Worm (Caenorhabditis elegans) whole organism, young adult: ENCODE measurements around the gene scd-1.

Experiments used
- C06A6.2 ChIP-seq: fragments of 200-800 bp; sonication (Bioruptor generic); conservative IDR thresholded peaks from 2 replicates; pipeline ENCODE4 v1.3.6; 2022; ENCODE audit warnings: missing genetic modification characterization, missing compliant biosample characterization
- F22D6.2 ChIP-seq: sonication (generic microtip); optimal IDR thresholded peaks from 2 replicates; lab custom pipeline; 2016; ENCODE audit warnings: mild to moderate bottlenecking, missing genetic modification characterization, missing compliant biosample characterization
- F23B12.7 ChIP-seq: sonication (generic microtip); optimal IDR thresholded peaks from 2 replicates; lab custom pipeline; 2017; ENCODE audit warnings: missing genetic modification characterization, mild to moderate bottlenecking, missing compliant biosample characterization, antibody characterized with exemption, moderate library complexity; ENCODE audit not compliant: insufficient read depth
- F33H1.4 ChIP-seq: fragments of 200-800 bp; sonication (Bioruptor generic); IDR thresholded peaks from 2 replicates; pipeline ENCODE4 v1.3.6; 2022; ENCODE audit warnings: missing genetic modification reagents, missing genetic modification characterization, missing compliant biosample characterization
- F37B4.10 ChIP-seq: fragments of 200-800 bp; sonication (Bioruptor generic); IDR thresholded peaks from 2 replicates; pipeline ENCODE4 v1.3.6; 2022; ENCODE audit warnings: missing genetic modification characterization, missing compliant biosample characterization
- F49E8.2 ChIP-seq: sonication (generic microtip); optimal IDR thresholded peaks from 3 replicates; lab custom pipeline; 2017; ENCODE audit warnings: missing genetic modification characterization, mild to moderate bottlenecking, missing compliant biosample characterization, antibody characterized with exemption, moderate library complexity; ENCODE audit not compliant: insufficient read depth
- K11D2.4 ChIP-seq: fragments of 200-800 bp; sonication (Bioruptor generic); IDR thresholded peaks from 2 replicates; pipeline ENCODE4 v1.3.6; 2022; ENCODE audit warnings: missing genetic modification reagents, missing genetic modification characterization, missing compliant biosample characterization
- K12H6.12 ChIP-seq: fragments of 200-800 bp; sonication (Bioruptor generic); optimal IDR thresholded peaks from 2 replicates; lab custom pipeline; 2018; ENCODE audit warnings: mild to moderate bottlenecking, missing genetic modification characterization, missing compliant biosample characterization
- T07F8.4 ChIP-seq: sonication (generic microtip); optimal IDR thresholded peaks from 2 replicates; lab custom pipeline; 2016; ENCODE audit warnings: mild to moderate bottlenecking, missing genetic modification characterization, moderate library complexity, missing compliant biosample characterization
- Y53F4B.3 ChIP-seq: fragments of 200-800 bp; sonication (Bioruptor generic); IDR thresholded peaks from 2 replicates; pipeline ENCODE4 v1.3.6; 2022; ENCODE audit warnings: missing genetic modification reagents, missing genetic modification characterization, missing compliant biosample characterization
- Y53G8AR.9 ChIP-seq: fragments of 200-800 bp; sonication (Bioruptor generic); conservative IDR thresholded peaks from 2 replicates; pipeline ENCODE4 v1.3.6; 2022; ENCODE audit warnings: missing genetic modification reagents, missing genetic modification characterization, missing compliant biosample characterization
- Y56A3A.18 ChIP-seq: fragments of 200-800 bp; sonication (Bioruptor generic); IDR thresholded peaks from 2 replicates; pipeline ENCODE4 v1.3.6; 2022; ENCODE audit warnings: missing genetic modification reagents, missing genetic modification characterization, missing compliant biosample characterization
- Y67H2A.10 ChIP-seq: fragments of 200-800 bp; sonication (Bioruptor generic); conservative IDR thresholded peaks from 2 replicates; pipeline ENCODE4 v1.3.6; 2022; ENCODE audit warnings: missing genetic modification reagents, missing genetic modification characterization, missing compliant biosample characterization
- ccch-3 ChIP-seq: fragments of 200-800 bp; sonication (Bioruptor generic); optimal IDR thresholded peaks from 2 replicates; lab custom pipeline; 2018; ENCODE audit warnings: mild to moderate bottlenecking, missing genetic modification characterization, missing compliant biosample characterization
- cebp-1 ChIP-seq, 2 experiments: fragments of 200-800 bp in 1 of 2; sonication (Bioruptor generic) in 1 of 2; sonication (generic microtip) in 1 of 2; IDR thresholded peaks in 1 of 2; optimal IDR thresholded peaks in 1 of 2; 2 replicates each; pipeline versions ENCODE4 v1.3.6 to Lab custom; 2017 to 2022; ENCODE audit warnings: missing compliant biosample characterization in 2 of 2, missing genetic modification characterization in 2 of 2, mild to moderate bottlenecking in 1 of 2, missing genetic modification reagents in 1 of 2, moderate library complexity in 1 of 2
- ceh-58 ChIP-seq: fragments of 200-800 bp; sonication (Bioruptor generic); IDR thresholded peaks from 2 replicates; pipeline ENCODE4 v1.3.6; 2022; ENCODE audit warnings: missing genetic modification characterization, missing compliant biosample characterization
- ceh-91 ChIP-seq: fragments of 200-800 bp; sonication (Bioruptor generic); IDR thresholded peaks from 2 replicates; pipeline ENCODE4 v1.3.6; 2022; ENCODE audit warnings: missing genetic modification reagents, missing genetic modification characterization, missing compliant biosample characterization
- chd-7 ChIP-seq: sonication (generic microtip); optimal IDR thresholded peaks from 2 replicates; lab custom pipeline; 2016; ENCODE audit warnings: mild to moderate bottlenecking, missing genetic modification characterization, moderate library complexity, missing compliant biosample characterization
- dox-1 ChIP-seq: fragments of 200-800 bp; sonication (Bioruptor generic); IDR thresholded peaks from 2 replicates; pipeline ENCODE4 v1.3.6; 2022; ENCODE audit warnings: missing genetic modification reagents, missing genetic modification characterization, missing compliant biosample characterization
- dpff-1 ChIP-seq: sonication (generic microtip); optimal IDR thresholded peaks from 2 replicates; lab custom pipeline; 2017; ENCODE audit warnings: mild to moderate bottlenecking, missing genetic modification characterization, missing compliant biosample characterization
- ekl-4 ChIP-seq: fragments of 200-800 bp; sonication (Bioruptor generic); IDR thresholded peaks from 2 replicates; pipeline ENCODE4 v1.3.6; 2022; ENCODE audit warnings: missing genetic modification reagents, missing genetic modification characterization, missing compliant biosample characterization
- ets-4 ChIP-seq: fragments of 200-800 bp; sonication (Bioruptor generic); optimal IDR thresholded peaks from 2 replicates; lab custom pipeline; 2018; ENCODE audit warnings: mild to moderate bottlenecking, missing genetic modification characterization, missing compliant biosample characterization
- let-526 ChIP-seq: fragments of 200-800 bp; sonication (Bioruptor generic); IDR thresholded peaks from 2 replicates; pipeline ENCODE4 v1.3.6; 2022; ENCODE audit warnings: missing genetic modification reagents, missing genetic modification characterization, missing compliant biosample characterization
- let-607 ChIP-seq, 2 experiments: fragments of 200-800 bp in 1 of 2; sonication (Bioruptor generic) in 1 of 2; sonication (generic microtip) in 1 of 2; optimal IDR thresholded peaks; 2 replicates each; lab custom pipeline; 2016 to 2018; ENCODE audit warnings: mild to moderate bottlenecking in 2 of 2, missing compliant biosample characterization in 2 of 2, missing genetic modification characterization in 2 of 2, moderate library complexity in 2 of 2, missing genotype in 1 of 2
- lin-35 ChIP-seq, 3 experiments: fragments of 150-350 bp in 2 of 3; sonication (generic microtip) in 1 of 3; optimal IDR thresholded peaks; 2 replicates each; lab custom pipeline; 2014 to 2018; ENCODE audit warnings: missing biosample characterization in 3 of 3, missing genetic modification characterization in 3 of 3, missing genetic modification reagents in 3 of 3
- lin-40 ChIP-seq: sonication (generic microtip); optimal IDR thresholded peaks from 2 replicates; lab custom pipeline; 2016; ENCODE audit warnings: missing genetic modification characterization, mild to moderate bottlenecking, missing compliant biosample characterization, missing genotype, missing genetic modification reagents
- lin-54 ChIP-seq: fragments of 200-800 bp; sonication (Bioruptor generic); optimal IDR thresholded peaks from 2 replicates; lab custom pipeline; 2018; ENCODE audit warnings: mild to moderate bottlenecking, missing genetic modification characterization, missing compliant biosample characterization
- lir-1 ChIP-seq: fragments of 200-800 bp; sonication (Bioruptor generic); conservative IDR thresholded peaks from 2 replicates; pipeline ENCODE4 v1.3.6; 2022; ENCODE audit warnings: missing genetic modification reagents, missing genetic modification characterization, missing compliant biosample characterization
- rec-8 ChIP-seq, 2 experiments: sonication (generic microtip); optimal IDR thresholded peaks; 2 replicates each; lab custom pipeline; 2016; ENCODE audit warnings: mild to moderate bottlenecking in 2 of 2, missing genetic modification characterization in 2 of 2, missing genetic modification reagents in 2 of 2, missing genotype in 2 of 2, missing biosample characterization in 1 of 2, missing compliant biosample characterization in 1 of 2, moderate library complexity in 1 of 2
- rpc-1 ChIP-seq, 2 experiments: fragments of 150-350 bp in 1 of 2; sonication (generic microtip) in 1 of 2; optimal IDR thresholded peaks; 2 replicates each; lab custom pipeline; 2014 to 2018; ENCODE audit warnings: missing biosample characterization in 1 of 2, missing genetic modification characterization in 1 of 2, missing genetic modification reagents in 1 of 2, missing genotype in 1 of 2
- sea-2 ChIP-seq: fragments of 200-800 bp; sonication (Bioruptor generic); IDR thresholded peaks from 2 replicates; pipeline ENCODE4 v1.3.6; 2022; ENCODE audit warnings: missing genetic modification characterization, missing compliant biosample characterization
- snpc-3.4 ChIP-seq: sonication (generic microtip); optimal IDR thresholded peaks from 2 replicates; lab custom pipeline; 2017; ENCODE audit warnings: missing genetic modification characterization, mild to moderate bottlenecking, missing compliant biosample characterization, antibody characterized with exemption, moderate library complexity, missing genotype, missing genetic modification reagents
- tbp1 ChIP-seq: fragments of 200-800 bp; sonication (Bioruptor generic); optimal IDR thresholded peaks from 2 replicates; lab custom pipeline; 2018; ENCODE audit warnings: mild to moderate bottlenecking, missing genetic modification characterization, missing compliant biosample characterization
- tlf-1 ChIP-seq: fragments of 200-800 bp; sonication (Bioruptor generic); optimal IDR thresholded peaks from 2 replicates; lab custom pipeline; 2018; ENCODE audit warnings: mild to moderate bottlenecking, missing genetic modification characterization, missing compliant biosample characterization
- ztf-28 ChIP-seq: fragments of 200-800 bp; sonication (Bioruptor generic); IDR thresholded peaks from 2 replicates; pipeline ENCODE4 v1.3.6; 2022; ENCODE audit warnings: missing genetic modification reagents, missing genetic modification characterization, missing compliant biosample characterization
- ztf-3 ChIP-seq: fragments of 200-800 bp; sonication (Bioruptor generic); optimal IDR thresholded peaks from 2 replicates; lab custom pipeline; 2018; ENCODE audit warnings: mild to moderate bottlenecking, missing genetic modification characterization, missing compliant biosample characterization
- ztf-6 ChIP-seq: fragments of 200-800 bp; sonication (Bioruptor generic); IDR thresholded peaks from 2 replicates; pipeline ENCODE4 v1.3.6; 2022; ENCODE audit warnings: missing genetic modification reagents, missing genetic modification characterization, missing compliant biosample characterization

scd-1 gene

ce11 chrX:12517886-12518285, 7.7 kb downstream of the scd-1 start:
- TF ChIP-seq rpc-1 (optimal IDR thresholded peaks at IDR 0.05; lab: Kevin White, UChicago), result no peak
- no peak for TF ChIP-seq rpc-1 (tag; optimal IDR thresholded peaks at IDR 0.05; lab: Kevin White, UChicago)
- no peak for TF ChIP-seq T07F8.4 (tag; lab: Kevin White, UChicago)
- TF ChIP-seq ztf-28, result no peak
- TF ChIP-seq ekl-4 (GFP tag; lab: Robert Waterston, UW), result no peak
- TF ChIP-seq tbp1 (GFP tag; lab: Kevin White, UChicago), result peak; percentile 14
- no peak for TF ChIP-seq ets-4
- no peak for TF ChIP-seq ceh-91 (GFP tag; lab: Robert Waterston, UW)
- peak; percentile 67; the same call in 1 of the 2 replicates for TF ChIP-seq let-526 (GFP tag; lab: Robert Waterston, UW)

ce11 chrX:12517307-12517706, 8.3 kb downstream of the scd-1 start:
- TF ChIP-seq snpc-3.4 (no peak), chd-7 (tag; lab: Kevin White, UChicago) (no peak), C06A6.2 (no peak), let-607 (tag; optimal IDR thresholded peaks at IDR 0.05; lab: Kevin White, UChicago) (no peak), ceh-91 (GFP tag; lab: Robert Waterston, UW) (no peak), K11D2.4 (peak; percentile 52; the same call in 1 of the 2 replicates), K12H6.12 (tag; lab: Kevin White, UChicago) (peak; percentile 2), tlf-1 (GFP tag; lab: Kevin White, UChicago) (no peak)

ce11 chrX:12516482-12516826, 9.1 kb downstream of the scd-1 start:
- TF ChIP-seq rpc-1 (optimal IDR thresholded peaks at IDR 0.05; lab: Kevin White, UChicago) (no peak), rpc-1 (tag; optimal IDR thresholded peaks at IDR 0.05; lab: Kevin White, UChicago) (no peak), snpc-3.4 (no peak), F23B12.7 (no peak), lir-1 (no peak), F33H1.4 (no peak), lin-54 (GFP tag; lab: Kevin White, UChicago) (no peak), dpff-1 (no peak), Y53G8AR.9 (GFP tag; lab: Robert Waterston, UW) (no peak), dox-1 (no peak), rec-8 (tag; optimal IDR thresholded peaks at IDR 0.05; lab: Kevin White, UChicago) (no peak), lin-40 (no peak), Y56A3A.18 (GFP tag; lab: Robert Waterston, UW) (no peak), sea-2 (GFP tag; lab: Robert Waterston, UW) (no peak), F37B4.10 (GFP tag; lab: Robert Waterston, UW) (no peak), lin-35 (GFP tag; optimal IDR thresholded peaks at IDR 0.05; lab: Kevin White, UChicago) (no peak), ekl-4 (GFP tag; lab: Robert Waterston, UW) (no peak), Y53F4B.3 (GFP tag; lab: Robert Waterston, UW) (no peak), ceh-91 (GFP tag; lab: Robert Waterston, UW) (no peak)

- TF ChIP-seq ccch-3 (no peak), ztf-6 (GFP tag; lab: Robert Waterston, UW) (no peak), F22D6.2 (tag; lab: Kevin White, UChicago) (no peak), cebp-1 (GFP tag; IDR thresholded peaks at IDR 0.05; lab: Robert Waterston, UW) (no peak), cebp-1 (tag; optimal IDR thresholded peaks at IDR 0.05; lab: Kevin White, UChicago) (no peak), F37B4.10 (GFP tag; lab: Robert Waterston, UW) (no peak), ceh-58 (GFP tag; lab: Robert Waterston, UW) (no peak), F49E8.2 (tag; lab: Kevin White, UChicago) (no peak), ztf-3 (no peak), Y67H2A.10 (no peak)
- TF ChIP-seq, all 124 proteins: peak for 0
Measured at ce11 chrX:12515596-12516481, 9.8 kb downstream of the scd-1 start.
